Worm (Caenorhabditis elegans) whole organism, L2 larva: ENCODE results near the gene myo-2.
A peak's percentile ranks its signal among the peaks of the same experiment; 100 is the strongest.

ENCODE experiments used
- R02D3.7 ChIP-seq: fragments of 150-350 bp; optimal IDR thresholded peaks from 2 replicates; lab custom pipeline; 2014; ENCODE audit warnings: missing biosample characterization, missing genetic modification characterization
- ama-1 ChIP-seq: fragments of 150-350 bp; optimal IDR thresholded peaks from 2 replicates; lab custom pipeline; 2018; ENCODE audit warnings: inconsistent platforms
- blmp-1 ChIP-seq: sonication (generic microtip); optimal IDR thresholded peaks from 2 replicates; lab custom pipeline; 2017; ENCODE audit warnings: missing genetic modification characterization, mild to moderate bottlenecking, missing compliant biosample characterization, antibody characterized with exemption, moderate library complexity; ENCODE audit not compliant: insufficient read depth
- elt-3 ChIP-seq: sonication (generic microtip); optimal IDR thresholded peaks from 2 replicates; lab custom pipeline; 2017; ENCODE audit warnings: missing biosample characterization, missing genetic modification characterization
- gmeb-1 ChIP-seq: fragments of 150-350 bp; optimal IDR thresholded peaks from 2 replicates; lab custom pipeline; 2014; ENCODE audit warnings: missing biosample characterization, missing genetic modification characterization
- lin-13 ChIP-seq: fragments of 150-350 bp; optimal IDR thresholded peaks from 2 replicates; lab custom pipeline; 2014; ENCODE audit warnings: missing biosample characterization, missing genetic modification reagents, missing genetic modification characterization
- lsy-2 ChIP-seq, 2 experiments: fragments of 150-350 bp in 1 of 2; sonication (generic microtip) in 1 of 2; optimal IDR thresholded peaks; 2 replicates each; lab custom pipeline; 2014 to 2017; ENCODE audit warnings: missing biosample characterization in 2 of 2, missing genetic modification characterization in 2 of 2
- mbf-1 ChIP-seq: sonication (generic microtip); optimal IDR thresholded peaks from 2 replicates; lab custom pipeline; 2017; ENCODE audit warnings: missing biosample characterization, missing genetic modification characterization

ce11 chrX:12454290-12454795 lies 13.5 kb upstream of the myo-2 start, which contains the start of the genes T18D3.9 and T18D3.1:
- TF ChIP-seq ama-1 (lab: Kevin White, UChicago) (no peak), lsy-2 (tag; optimal IDR thresholded peaks at IDR 0.05; lab: Kevin White, UChicago) (peak in 1 of 2 experiments; percentile 60), elt-3 (no peak), R02D3.7 (tag; lab: Kevin White, UChicago) (no peak), mbf-1 (tag; lab: Kevin White, UChicago) (no peak), gmeb-1 (tag; lab: Kevin White, UChicago) (peak; percentile 45), lin-13 (GFP tag; lab: Kevin White, UChicago) (peak; percentile 62), blmp-1 (tag; lab: Kevin White, UChicago) (no peak)
